Worm (Caenorhabditis elegans) whole organism, L1 larva: Measurements from ENCODE around the gene Y49E10.30.

ENCODE experiments used
- C04F5.9 ChIP-seq: sonication (generic microtip); optimal IDR thresholded peaks from 2 replicates; lab custom pipeline; 2016; ENCODE audit warnings: missing genetic modification characterization, missing compliant biosample characterization
- F16B12.6 ChIP-seq: fragments of 150-350 bp; optimal IDR thresholded peaks from 2 replicates; lab custom pipeline; 2014; ENCODE audit warnings: missing biosample characterization, missing genetic modification characterization
- blmp-1 ChIP-seq: fragments of 150-350 bp; optimal IDR thresholded peaks from 2 replicates; lab custom pipeline; 2014; ENCODE audit warnings: missing biosample characterization, missing genetic modification characterization
- dpl-1 ChIP-seq, 3 experiments: fragments of 150-350 bp in 2 of 3; sonication (generic microtip) in 1 of 3; optimal IDR thresholded peaks; 2 replicates each; lab custom pipeline; 2014 to 2017; ENCODE audit warnings: missing biosample characterization in 3 of 3, missing genetic modification characterization in 3 of 3, missing genetic modification reagents in 3 of 3
- dsc-1 ChIP-seq: sonication (generic microtip); optimal IDR thresholded peaks from 2 replicates; lab custom pipeline; 2016; ENCODE audit warnings: mild to moderate bottlenecking, missing genetic modification characterization, missing compliant biosample characterization
- egl-13 ChIP-seq: sonication (generic microtip); optimal IDR thresholded peaks from 2 replicates; lab custom pipeline; 2016; ENCODE audit warnings: missing genotype, missing genetic modification reagents, missing genetic modification characterization, missing compliant biosample characterization
- elt-3 ChIP-seq, 6 experiments: fragments of 150-350 bp in 1 of 6; sonication (generic microtip); optimal IDR thresholded peaks; 2 replicates each; lab custom pipeline; 2017 to 2018; ENCODE audit warnings: missing biosample characterization in 6 of 6, missing genetic modification characterization in 6 of 6, inconsistent platforms in 1 of 6
- ets-5 ChIP-seq: fragments of 200-800 bp; sonication (Bioruptor generic); IDR thresholded peaks from 2 replicates; pipeline ENCODE4 v1.3.6; 2022; ENCODE audit warnings: missing genetic modification characterization, missing compliant biosample characterization
- grh-1 ChIP-seq: fragments of 200-800 bp; sonication (Bioruptor generic); IDR thresholded peaks from 2 replicates; pipeline ENCODE4 v1.3.6; 2022; ENCODE audit warnings: missing genetic modification reagents, missing genetic modification characterization, missing compliant biosample characterization
- lin-15B ChIP-seq: fragments of 150-350 bp; sonication (generic microtip); optimal IDR thresholded peaks from 3 replicates; lab custom pipeline; 2014; ENCODE audit warnings: missing biosample characterization, missing genetic modification characterization
- nhr-12 ChIP-seq: sonication (generic microtip); optimal IDR thresholded peaks from 2 replicates; lab custom pipeline; 2017; ENCODE audit warnings: missing biosample characterization, missing genetic modification characterization
- nhr-237 ChIP-seq: fragments of 150-350 bp; optimal IDR thresholded peaks from 2 replicates; lab custom pipeline; 2014; ENCODE audit warnings: missing biosample characterization, missing genetic modification characterization
- nhr-47 ChIP-seq: sonication (generic microtip); optimal IDR thresholded peaks from 2 replicates; lab custom pipeline; 2016; ENCODE audit warnings: mild to moderate bottlenecking, missing genetic modification characterization, moderate library complexity, missing compliant biosample characterization
- nhr-85 ChIP-seq: sonication (generic microtip); peaks from one replicate; lab custom pipeline; 2016; ENCODE audit warnings: missing genetic modification characterization, inconsistent platforms, missing compliant biosample characterization
- nhr-90 ChIP-seq: sonication (generic microtip); optimal IDR thresholded peaks from 2 replicates; lab custom pipeline; 2016; ENCODE audit warnings: mild to moderate bottlenecking, missing genetic modification characterization, missing compliant biosample characterization; ENCODE audit not compliant: poor library complexity
- rnt-1 ChIP-seq: sonication (generic microtip); optimal IDR thresholded peaks from 2 replicates; lab custom pipeline; 2016; ENCODE audit warnings: mild to moderate bottlenecking, missing genetic modification characterization, moderate library complexity, missing compliant biosample characterization
- skn-1 ChIP-seq: fragments of 150-350 bp; optimal IDR thresholded peaks from 2 replicates; lab custom pipeline; 2014; ENCODE audit warnings: missing biosample characterization, missing genetic modification characterization
- snpc-4 ChIP-seq: fragments of 150-350 bp; optimal IDR thresholded peaks from 2 replicates; lab custom pipeline; 2014; ENCODE audit warnings: missing biosample characterization, missing genetic modification characterization
- sox-4 ChIP-seq: sonication (generic microtip); optimal IDR thresholded peaks from 2 replicates; lab custom pipeline; 2016; ENCODE audit warnings: missing genetic modification characterization, missing compliant biosample characterization
- unc-30 ChIP-seq: sonication (generic microtip); optimal IDR thresholded peaks from 2 replicates; lab custom pipeline; 2017; ENCODE audit warnings: missing biosample characterization, missing genetic modification characterization
- unc-86 ChIP-seq: sonication (generic microtip); optimal IDR thresholded peaks from 2 replicates; lab custom pipeline; 2016; ENCODE audit warnings: missing genetic modification characterization, missing compliant biosample characterization
- xbp-1 ChIP-seq: sonication (generic microtip); optimal IDR thresholded peaks from 2 replicates; lab custom pipeline; 2016; ENCODE audit warnings: missing genetic modification characterization, missing compliant biosample characterization
- ztf-4 ChIP-seq: fragments of 150-350 bp; optimal IDR thresholded peaks from 2 replicates; lab custom pipeline; 2014; ENCODE audit warnings: missing biosample characterization, missing genetic modification characterization

Y49E10.30 gene

DNA sequence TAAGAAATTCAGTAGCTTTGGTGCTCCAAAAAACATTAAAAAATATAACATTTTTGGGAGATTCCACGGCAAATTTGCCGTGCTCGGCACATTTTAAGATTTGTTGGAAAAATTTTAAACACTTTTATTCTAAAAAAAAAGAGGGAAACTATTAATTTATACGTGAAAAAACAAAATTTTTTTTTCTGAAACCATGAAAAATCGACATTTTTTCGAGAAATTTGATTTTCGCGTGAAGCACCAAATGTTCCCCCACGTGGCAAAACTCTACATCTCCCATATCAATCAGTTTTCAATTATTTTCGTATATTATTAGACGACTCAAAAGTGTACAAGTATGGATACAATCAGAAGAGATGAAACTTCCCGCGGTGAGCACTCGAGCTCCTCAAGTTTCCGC lies 49.5 kb downstream of the Y49E10.30 start, which contains the start of gene fbxa-218:
TSS of gene fbxa-218 (plus strand) at position 301 of the 400 bp plus-strand sequence.
- TF ChIP-seq nhr-85 (tag; lab: Kevin White, UChicago) (peak; percentile 24), grh-1 (GFP tag; lab: Robert Waterston, UW) (no peak), blmp-1 (tag; lab: Kevin White, UChicago) (no peak), nhr-237 (tag; lab: Kevin White, UChicago) (no peak), rnt-1 (no peak)

DNA sequence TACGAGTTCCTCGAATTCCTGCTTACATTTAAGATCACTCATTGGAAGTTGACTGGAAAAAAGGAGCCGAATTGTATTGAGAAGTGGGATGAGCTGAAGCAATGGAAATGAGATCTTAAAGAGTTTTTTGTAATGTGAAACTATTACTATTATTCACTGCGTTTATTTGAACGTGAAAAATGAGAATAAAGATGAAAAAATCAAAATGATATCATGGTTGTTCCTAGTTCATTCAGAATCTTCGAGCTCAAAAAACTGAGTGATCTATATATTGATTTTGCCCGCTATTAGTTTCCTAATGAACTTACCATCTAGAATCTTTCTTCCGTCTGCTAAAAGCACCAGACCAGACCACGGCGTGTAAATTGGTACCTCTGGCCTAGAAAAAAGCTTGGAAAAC lies 50.3 kb downstream of the Y49E10.30 start:
- TF ChIP-seq grh-1 (GFP tag; lab: Robert Waterston, UW), result no peak
- no peak for TF ChIP-seq ets-5 (GFP tag; lab: Robert Waterston, UW)
- TF ChIP-seq unc-86 (tag; lab: Kevin White, UChicago), result no peak
- no peak for TF ChIP-seq ztf-4 (tag; lab: Kevin White, UChicago)
- TF ChIP-seq snpc-4, result no peak
- no peak for TF ChIP-seq sox-4 (tag; lab: Kevin White, UChicago)
- no peak for TF ChIP-seq nhr-47 (tag; lab: Kevin White, UChicago)
- no peak for TF ChIP-seq skn-1 (tag; lab: Kevin White, UChicago)
- no peak for TF ChIP-seq dpl-1 (GFP tag; optimal IDR thresholded peaks at IDR 0.05; lab: Kevin White, UChicago)
- TF ChIP-seq C04F5.9 (tag; lab: Kevin White, UChicago), result no peak
- TF ChIP-seq elt-3 (tag; optimal IDR thresholded peaks at IDR 0.05; lab: Kevin White, UChicago), result no peak
- TF ChIP-seq lin-15B (tag; lab: Kevin White, UChicago), result no peak
- no peak for TF ChIP-seq xbp-1
- no peak for TF ChIP-seq dsc-1
- no peak for TF ChIP-seq F16B12.6 (tag; lab: Kevin White, UChicago)
- no peak for TF ChIP-seq egl-13
- TF ChIP-seq nhr-90, result no peak
- no peak for TF ChIP-seq nhr-12 (tag; lab: Kevin White, UChicago)
- TF ChIP-seq unc-30 (tag; lab: Kevin White, UChicago), result no peak
